Worm (Caenorhabditis elegans) whole organism, midembryonic: ENCODE measurements around the gene cif-1.

Experiments
- T22C8.4 ChIP-seq: fragments of 200-800 bp; sonication (Bioruptor generic); IDR thresholded peaks from 2 replicates; pipeline ENCODE4 v1.3.6; 2022; ENCODE audit warnings: missing genetic modification characterization, missing compliant biosample characterization
- cog-1 ChIP-seq: sonication (generic microtip); optimal IDR thresholded peaks from 2 replicates; lab custom pipeline; 2016; ENCODE audit warnings: missing genetic modification characterization, missing compliant biosample characterization
- flt-1 ChIP-seq: fragments of 200-800 bp; sonication (Bioruptor generic); IDR thresholded peaks from 2 replicates; pipeline ENCODE4 v1.3.6; 2022; ENCODE audit warnings: missing genetic modification characterization, missing compliant biosample characterization
- klf-2 ChIP-seq: fragments of 200-800 bp; sonication (Bioruptor generic); conservative IDR thresholded peaks from 2 replicates; pipeline ENCODE4 v1.3.6; 2022; ENCODE audit warnings: missing genetic modification reagents, missing genetic modification characterization, missing compliant biosample characterization
- med-1 ChIP-seq: sonication (generic microtip); optimal IDR thresholded peaks from 2 replicates; lab custom pipeline; 2017; ENCODE audit warnings: missing genetic modification characterization, mild to moderate bottlenecking, missing compliant biosample characterization, antibody characterized with exemption, missing genetic modification reagents; ENCODE audit not compliant: insufficient read depth
- ref-1 ChIP-seq: fragments of 200-800 bp; sonication (Bioruptor generic); conservative IDR thresholded peaks from 2 replicates; pipeline ENCODE4 v1.3.6; 2022; ENCODE audit warnings: missing genetic modification reagents, missing genetic modification characterization, missing compliant biosample characterization
- tab-1 ChIP-seq: fragments of 200-800 bp; sonication (Bioruptor generic); IDR thresholded peaks from 2 replicates; pipeline ENCODE4 v1.3.6; 2022; ENCODE audit warnings: missing genetic modification characterization, missing compliant biosample characterization
- ztf-23 ChIP-seq: fragments of 200-800 bp; sonication (Bioruptor generic); IDR thresholded peaks from 2 replicates; pipeline ENCODE4 v1.3.6; 2022; ENCODE audit warnings: missing genetic modification reagents, missing genetic modification characterization, missing compliant biosample characterization
- ztf-29 ChIP-seq: fragments of 200-800 bp; sonication (Bioruptor generic); IDR thresholded peaks from 2 replicates; pipeline ENCODE4 v1.3.6; 2022; ENCODE audit warnings: missing genetic modification reagents, missing genetic modification characterization, missing compliant biosample characterization

The cif-1 gene

ce11 chrIV:4712376-4712775 is 1.8 kb upstream of the cif-1 start, which contains the start of gene yars-2:
Gene yars-2 (minus strand): TSS chrIV:4712624.
- TF ChIP-seq ztf-23 (0 out of 2 replicates have a peak, but pooled peaks have one; percentile 37), klf-2 (GFP tag; lab: Robert Waterston, UW) (no peak)

- TF ChIP-seq ztf-23, result no peak
- TF ChIP-seq T22C8.4 (GFP tag; lab: Robert Waterston, UW), result no peak
- TF ChIP-seq tab-1 (GFP tag; lab: Robert Waterston, UW), result no peak
- TF ChIP-seq ztf-29, result no peak
- TF ChIP-seq cog-1 (tag; lab: Kevin White, UChicago), result no peak
- no peak for TF ChIP-seq med-1 (GFP tag; lab: Kevin White, UChicago)
- TF ChIP-seq klf-2 (GFP tag; lab: Robert Waterston, UW), result no peak
- no peak for TF ChIP-seq flt-1 (GFP tag; lab: Robert Waterston, UW)
- TF ChIP-seq ref-1 (GFP tag; lab: Robert Waterston, UW), result no peak
These were observed 4.6 kb downstream of the cif-1 start for ce11 chrIV:4705922-4706321.

- TF ChIP-seq ztf-23, result no peak
- no peak for TF ChIP-seq tab-1 (GFP tag; lab: Robert Waterston, UW)
- TF ChIP-seq T22C8.4 (GFP tag; lab: Robert Waterston, UW), result no peak
- TF ChIP-seq ztf-29, result no peak
- TF ChIP-seq med-1 (GFP tag; lab: Kevin White, UChicago), result no peak
- TF ChIP-seq klf-2 (GFP tag; lab: Robert Waterston, UW), result no peak
- no peak for TF ChIP-seq ref-1 (GFP tag; lab: Robert Waterston, UW)
- no peak for TF ChIP-seq flt-1 (GFP tag; lab: Robert Waterston, UW)
- no peak for TF ChIP-seq cog-1 (tag; lab: Kevin White, UChicago)
These were observed 5.4 kb downstream of the cif-1 start for ce11 chrIV:4705182-4705581.

- TF ChIP-seq ref-1 (GFP tag; lab: Robert Waterston, UW), result no peak
- no peak for TF ChIP-seq cog-1 (tag; lab: Kevin White, UChicago)
- no peak for TF ChIP-seq tab-1 (GFP tag; lab: Robert Waterston, UW)
These were observed 6.6 kb downstream of the cif-1 start, which contains the start of gene ogdh-1 for ce11 chrIV:4703911-4704310. Gene ogdh-1 (minus strand): TSS chrIV:4704011.

- 0 out of 2 replicates have a peak, but pooled peaks have one; percentile 32 for TF ChIP-seq klf-2 (GFP tag; lab: Robert Waterston, UW)
These were observed 8.5 kb downstream of the cif-1 start for ce11 chrIV:4702077-4702476.

ce11 chrIV:4692463-4692862 is 18.1 kb downstream of the cif-1 start, which contains the start of gene spe-51:
Gene spe-51 (plus strand): TSS chrIV:4692763.
- TF ChIP-seq ref-1 (GFP tag; lab: Robert Waterston, UW), result no peak
- TF ChIP-seq ztf-23, result no peak
- no peak for TF ChIP-seq klf-2 (GFP tag; lab: Robert Waterston, UW)
- TF ChIP-seq ztf-29, result no peak
- TF ChIP-seq cog-1 (tag; lab: Kevin White, UChicago), result no peak
- no peak for TF ChIP-seq med-1 (GFP tag; lab: Kevin White, UChicago)
- no peak for TF ChIP-seq tab-1 (GFP tag; lab: Robert Waterston, UW)
- no peak for TF ChIP-seq T22C8.4 (GFP tag; lab: Robert Waterston, UW)
- TF ChIP-seq flt-1 (GFP tag; lab: Robert Waterston, UW), result no peak

ce11 chrIV:4688221-4688620 is 22.3 kb downstream of the cif-1 start, which contains the start of gene bus-4:
Gene bus-4 (plus strand): TSS chrIV:4688269.
- TF ChIP-seq med-1 (GFP tag; lab: Kevin White, UChicago) (no peak), ztf-29 (no peak), flt-1 (GFP tag; lab: Robert Waterston, UW) (no peak), ref-1 (GFP tag; lab: Robert Waterston, UW) (no peak), cog-1 (tag; lab: Kevin White, UChicago) (no peak), T22C8.4 (GFP tag; lab: Robert Waterston, UW) (no peak), tab-1 (GFP tag; lab: Robert Waterston, UW) (no peak), ztf-23 (no peak), klf-2 (GFP tag; lab: Robert Waterston, UW) (no peak)

ce11 chrIV:4686898-4687297 is 23.7 kb downstream of the cif-1 start:
- TF ChIP-seq med-1 (GFP tag; lab: Kevin White, UChicago), result no peak
- no peak for TF ChIP-seq ztf-29
- no peak for TF ChIP-seq ref-1 (GFP tag; lab: Robert Waterston, UW)
- TF ChIP-seq flt-1 (GFP tag; lab: Robert Waterston, UW), result no peak
- TF ChIP-seq tab-1 (GFP tag; lab: Robert Waterston, UW), result no peak
- no peak for TF ChIP-seq T22C8.4 (GFP tag; lab: Robert Waterston, UW)
- no peak for TF ChIP-seq klf-2 (GFP tag; lab: Robert Waterston, UW)
- TF ChIP-seq ztf-23, result no peak
- TF ChIP-seq cog-1 (tag; lab: Kevin White, UChicago), result no peak

- TF ChIP-seq tab-1 (GFP tag; lab: Robert Waterston, UW) (no peak), ref-1 (GFP tag; lab: Robert Waterston, UW) (no peak), med-1 (GFP tag; lab: Kevin White, UChicago) (no peak), klf-2 (GFP tag; lab: Robert Waterston, UW) (no peak), ztf-23 (no peak), cog-1 (tag; lab: Kevin White, UChicago) (no peak), T22C8.4 (GFP tag; lab: Robert Waterston, UW) (no peak), flt-1 (GFP tag; lab: Robert Waterston, UW) (no peak)
These were observed 24.2 kb downstream of the cif-1 start for ce11 chrIV:4686291-4686830.

- TF ChIP-seq ztf-29 (no peak), flt-1 (GFP tag; lab: Robert Waterston, UW) (no peak), cog-1 (tag; lab: Kevin White, UChicago) (no peak)
These were observed 27.4 kb downstream of the cif-1 start for ce11 chrIV:4683149-4683548.
